Worm (Caenorhabditis elegans) whole organism, L4/young adult: ENCODE data around the gene C14A11.2.

Source experiments
- W03F9.2 ChIP-seq: fragments of 150-350 bp; optimal IDR thresholded peaks from 2 replicates; lab custom pipeline; 2014; ENCODE audit warnings: missing biosample characterization, missing genetic modification characterization
- dao-5 ChIP-seq: sonication (generic microtip); optimal IDR thresholded peaks from 2 replicates; lab custom pipeline; 2016; ENCODE audit warnings: missing genotype, missing genetic modification characterization, moderate library complexity, missing compliant biosample characterization
- him-1 ChIP-seq: sonication (generic microtip); optimal IDR thresholded peaks from 2 replicates; lab custom pipeline; 2016; ENCODE audit warnings: missing genotype, missing genetic modification reagents, missing genetic modification characterization, missing compliant biosample characterization

DNA sequence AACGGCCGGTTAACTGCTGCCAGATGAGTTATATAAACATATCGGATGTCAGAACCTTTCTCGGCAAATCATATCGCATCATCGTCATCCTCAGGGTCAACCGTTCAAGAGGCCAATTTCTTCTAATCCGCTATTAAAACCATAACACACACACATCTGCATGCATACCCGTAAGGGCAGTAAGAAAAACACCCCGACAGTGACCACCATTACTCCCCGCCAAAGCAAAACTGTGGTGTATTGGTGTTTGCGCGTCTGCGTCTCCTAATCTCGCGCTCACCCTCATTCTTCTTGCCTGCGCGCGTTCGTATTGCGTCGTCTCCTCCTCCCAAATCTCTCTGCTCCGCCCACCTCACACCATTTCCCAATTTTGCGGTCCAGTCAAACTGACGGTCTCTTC, 9.4 kb upstream of the C14A11.2 start:
- TF ChIP-seq W03F9.2 (tag; lab: Kevin White, UChicago) (no peak), him-1 (no peak), dao-5 (tag; lab: Kevin White, UChicago) (no peak)
